Fruit fly (Drosophila melanogaster): ENCODE data around the gene whe.

The whe gene

dm6 chrX:21367363-21368072 lies 35.1 kb downstream of the whe start:
- TF ChIP-seq h (optimal IDR thresholded peaks at IDR 0.05), result no peak
- no peak for TF ChIP-seq Sin3A (optimal IDR thresholded peaks at IDR 0.05)
- no peak for TF ChIP-seq insv (optimal IDR thresholded peaks at IDR 0.05)
- no peak for TF ChIP-seq psq (optimal IDR thresholded peaks at IDR 0.05)
- TF ChIP-seq ttk (optimal IDR thresholded peaks at IDR 0.05), result no peak
- TF ChIP-seq Myc (optimal IDR thresholded peaks at IDR 0.05), result no peak

DNA sequence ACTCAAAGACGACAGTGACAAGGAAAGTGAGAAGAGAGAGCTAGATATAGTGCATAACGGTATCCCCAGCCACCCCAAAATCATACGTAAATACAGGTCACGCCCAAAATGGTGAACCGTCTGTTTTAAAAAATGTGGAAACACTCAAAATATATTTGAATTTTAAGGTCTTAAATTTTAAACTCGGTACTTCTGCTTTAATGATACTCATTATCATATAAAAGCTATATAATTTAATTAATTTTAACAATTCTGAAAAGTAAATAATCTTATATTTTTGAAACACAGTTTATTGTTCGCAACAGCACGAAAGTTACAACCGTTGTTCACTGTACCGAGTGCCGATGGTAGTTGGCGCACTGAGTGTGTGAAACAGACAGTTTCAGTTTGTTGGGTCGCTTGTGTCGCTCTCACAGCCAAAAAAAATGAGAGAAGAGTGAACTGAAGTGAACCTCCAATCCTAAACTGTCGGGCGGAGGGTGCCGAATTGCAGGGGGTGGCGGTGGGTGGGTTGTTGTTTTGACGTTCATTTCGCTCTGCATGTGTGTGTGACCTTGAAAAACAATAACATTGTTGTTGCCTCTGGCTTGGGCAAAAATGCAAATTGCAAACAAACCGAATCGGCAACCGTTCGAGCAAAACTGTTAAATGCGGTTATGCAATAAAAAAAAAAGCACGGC lies 36.1 kb downstream of the whe start:
- TF ChIP-seq insv (optimal IDR thresholded peaks at IDR 0.05), result no peak
- TF ChIP-seq Sin3A (optimal IDR thresholded peaks at IDR 0.05), result no peak
- no peak for TF ChIP-seq Myc (optimal IDR thresholded peaks at IDR 0.05)
- no peak for TF ChIP-seq h (optimal IDR thresholded peaks at IDR 0.05)
- no peak for TF ChIP-seq ttk (optimal IDR thresholded peaks at IDR 0.05)

DNA sequence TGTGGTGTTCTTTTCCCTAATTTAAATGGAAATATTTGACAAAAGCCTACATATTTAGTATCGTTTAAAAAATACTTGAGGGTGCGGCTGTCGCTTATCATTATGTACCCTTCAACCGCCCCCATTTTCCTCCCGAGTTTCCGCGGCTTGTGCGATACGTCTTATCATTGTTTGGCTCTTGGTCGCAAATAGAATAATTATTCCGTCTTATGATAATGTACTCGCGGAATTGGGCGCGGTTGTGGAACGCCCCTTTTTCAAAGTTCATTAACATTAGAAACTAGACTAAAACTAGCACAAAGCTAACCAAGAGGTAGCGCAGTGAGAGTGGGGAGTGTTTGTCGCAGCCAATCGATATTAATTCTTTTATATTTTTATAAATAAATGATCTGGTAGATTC lies 37.2 kb downstream of the whe start:
- no peak for TF ChIP-seq ttk (optimal IDR thresholded peaks at IDR 0.05)
- TF ChIP-seq psq (optimal IDR thresholded peaks at IDR 0.05), result no peak
- TF ChIP-seq h (optimal IDR thresholded peaks at IDR 0.05), result no peak

DNA sequence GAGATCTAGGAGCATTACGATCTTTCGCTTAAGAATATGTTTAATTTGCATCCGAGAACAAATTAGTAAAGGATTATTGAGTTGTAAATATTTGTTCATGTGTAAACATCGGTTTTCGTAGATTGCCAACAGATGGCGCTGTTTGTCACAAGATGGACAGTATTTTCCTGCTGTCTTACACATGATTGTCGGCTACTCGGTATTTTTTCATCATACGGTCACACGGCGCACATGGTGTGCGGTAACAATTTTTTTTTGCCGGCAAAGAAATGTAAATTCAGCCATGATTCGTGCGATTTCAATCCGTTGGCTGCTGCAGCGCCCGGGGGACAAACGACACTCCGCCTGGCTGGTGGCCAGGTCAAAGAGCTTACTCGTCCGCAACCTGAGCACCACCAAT lies 39.7 kb downstream of the whe start, which contains the start of the genes bbx and waw:
TSS of gene bbx (plus strand) at position 151 of the 400 bp plus-strand sequence.
TSS of gene waw (plus strand) at position 151 of the 400 bp plus-strand sequence.
- TF ChIP-seq Sin3A (optimal IDR thresholded peaks at IDR 0.05), result no peak
- no peak for TF ChIP-seq insv (optimal IDR thresholded peaks at IDR 0.05)
- no peak for TF ChIP-seq ttk (optimal IDR thresholded peaks at IDR 0.05)
- no peak for TF ChIP-seq h (optimal IDR thresholded peaks at IDR 0.05)
- no peak for TF ChIP-seq psq (optimal IDR thresholded peaks at IDR 0.05)
- no peak for TF ChIP-seq Myc (optimal IDR thresholded peaks at IDR 0.05)

- TF ChIP-seq ttk (optimal IDR thresholded peaks at IDR 0.05), result no peak
- TF ChIP-seq insv (optimal IDR thresholded peaks at IDR 0.05), result no peak
Observed at dm6 chrX:21357810-21358671, 44.5 kb downstream of the whe start, which contains the start of gene Septin1. Gene Septin1 (plus strand): TSS chrX:21358286.

dm6 chrX:21353541-21353940 lies 49.0 kb downstream of the whe start:
- TF ChIP-seq ttk (optimal IDR thresholded peaks at IDR 0.05), result no peak
- no peak for TF ChIP-seq insv (optimal IDR thresholded peaks at IDR 0.05)
- TF ChIP-seq Myc (optimal IDR thresholded peaks at IDR 0.05), result no peak
- no peak for TF ChIP-seq Sin3A (optimal IDR thresholded peaks at IDR 0.05)
- TF ChIP-seq h (optimal IDR thresholded peaks at IDR 0.05), result no peak
- no peak for TF ChIP-seq psq (optimal IDR thresholded peaks at IDR 0.05)
